Worm (Caenorhabditis elegans) whole organism, young adult: ENCODE data around the gene lex-1.
A peak's percentile ranks its signal among the peaks of the same experiment; 100 is the strongest.

Experiments used
- B0336.3 ChIP-seq: fragments of 200-800 bp; sonication (Bioruptor generic); IDR thresholded peaks from 2 replicates; pipeline ENCODE4 v1.3.6; 2022; ENCODE audit warnings: missing genetic modification characterization, missing compliant biosample characterization
- C06A6.2 ChIP-seq: fragments of 200-800 bp; sonication (Bioruptor generic); conservative IDR thresholded peaks from 2 replicates; pipeline ENCODE4 v1.3.6; 2022; ENCODE audit warnings: missing genetic modification characterization, missing compliant biosample characterization
- F37B4.10 ChIP-seq: fragments of 200-800 bp; sonication (Bioruptor generic); IDR thresholded peaks from 2 replicates; pipeline ENCODE4 v1.3.6; 2022; ENCODE audit warnings: missing genetic modification characterization, missing compliant biosample characterization
- F57C9.4 ChIP-seq: sonication (generic microtip); optimal IDR thresholded peaks from 2 replicates; lab custom pipeline; 2017; ENCODE audit warnings: mild to moderate bottlenecking, missing genetic modification characterization, missing compliant biosample characterization
- K11D2.4 ChIP-seq: fragments of 200-800 bp; sonication (Bioruptor generic); IDR thresholded peaks from 2 replicates; pipeline ENCODE4 v1.3.6; 2022; ENCODE audit warnings: missing genetic modification reagents, missing genetic modification characterization, missing compliant biosample characterization
- K12H6.12 ChIP-seq: fragments of 200-800 bp; sonication (Bioruptor generic); optimal IDR thresholded peaks from 2 replicates; lab custom pipeline; 2018; ENCODE audit warnings: mild to moderate bottlenecking, missing genetic modification characterization, missing compliant biosample characterization
- Y67H2A.10 ChIP-seq: fragments of 200-800 bp; sonication (Bioruptor generic); conservative IDR thresholded peaks from 2 replicates; pipeline ENCODE4 v1.3.6; 2022; ENCODE audit warnings: missing genetic modification reagents, missing genetic modification characterization, missing compliant biosample characterization
- bed-2 ChIP-seq: fragments of 200-800 bp; sonication (Bioruptor generic); IDR thresholded peaks from 2 replicates; pipeline ENCODE4 v1.3.6; 2022; ENCODE audit warnings: missing genetic modification reagents, missing genetic modification characterization, missing compliant biosample characterization
- cebp-2 ChIP-seq: fragments of 200-800 bp; sonication (Bioruptor generic); IDR thresholded peaks from 2 replicates; pipeline ENCODE4 v1.3.6; 2022; ENCODE audit warnings: missing genetic modification characterization, missing compliant biosample characterization
- ceh-100 ChIP-seq: fragments of 200-800 bp; sonication (Bioruptor generic); IDR thresholded peaks from 2 replicates; pipeline ENCODE4 v1.3.6; 2022; ENCODE audit warnings: missing genetic modification reagents, missing genetic modification characterization, missing compliant biosample characterization
- ceh-27 ChIP-seq: fragments of 200-800 bp; sonication (Bioruptor generic); optimal IDR thresholded peaks from 2 replicates; lab custom pipeline; 2018; ENCODE audit warnings: mild to moderate bottlenecking, missing genetic modification characterization, moderate library complexity, missing compliant biosample characterization
- ceh-58 ChIP-seq: fragments of 200-800 bp; sonication (Bioruptor generic); IDR thresholded peaks from 2 replicates; pipeline ENCODE4 v1.3.6; 2022; ENCODE audit warnings: missing genetic modification characterization, missing compliant biosample characterization
- ceh-79 ChIP-seq: sonication (generic microtip); optimal IDR thresholded peaks from 2 replicates; lab custom pipeline; 2017; ENCODE audit warnings: mild to moderate bottlenecking, missing genetic modification characterization, missing compliant biosample characterization
- ceh-91 ChIP-seq: fragments of 200-800 bp; sonication (Bioruptor generic); IDR thresholded peaks from 2 replicates; pipeline ENCODE4 v1.3.6; 2022; ENCODE audit warnings: missing genetic modification reagents, missing genetic modification characterization, missing compliant biosample characterization
- chd-7 ChIP-seq: sonication (generic microtip); optimal IDR thresholded peaks from 2 replicates; lab custom pipeline; 2016; ENCODE audit warnings: mild to moderate bottlenecking, missing genetic modification characterization, moderate library complexity, missing compliant biosample characterization
- dox-1 ChIP-seq: fragments of 200-800 bp; sonication (Bioruptor generic); IDR thresholded peaks from 2 replicates; pipeline ENCODE4 v1.3.6; 2022; ENCODE audit warnings: missing genetic modification reagents, missing genetic modification characterization, missing compliant biosample characterization
- efl-1 ChIP-seq: fragments of 150-350 bp; optimal IDR thresholded peaks from 2 replicates; lab custom pipeline; 2014; ENCODE audit warnings: missing biosample characterization, missing genetic modification reagents, missing genetic modification characterization
- egl-18 ChIP-seq: fragments of 200-800 bp; sonication (Bioruptor generic); IDR thresholded peaks from 2 replicates; pipeline ENCODE4 v1.3.6; 2022; ENCODE audit warnings: missing genetic modification reagents, missing genetic modification characterization, missing compliant biosample characterization
- ekl-4 ChIP-seq: fragments of 200-800 bp; sonication (Bioruptor generic); IDR thresholded peaks from 2 replicates; pipeline ENCODE4 v1.3.6; 2022; ENCODE audit warnings: missing genetic modification reagents, missing genetic modification characterization, missing compliant biosample characterization
- hlh-26 ChIP-seq: fragments of 200-800 bp; sonication (Bioruptor generic); conservative IDR thresholded peaks from 2 replicates; pipeline ENCODE4 v1.3.6; 2022; ENCODE audit warnings: missing genetic modification reagents, missing genetic modification characterization, missing compliant biosample characterization
- hmg-1.2 ChIP-seq: fragments of 200-800 bp; sonication (Bioruptor generic); IDR thresholded peaks from 2 replicates; pipeline ENCODE4 v1.3.6; 2022; ENCODE audit warnings: missing genetic modification reagents, missing genetic modification characterization, missing compliant biosample characterization
- lin-40 ChIP-seq: sonication (generic microtip); optimal IDR thresholded peaks from 2 replicates; lab custom pipeline; 2016; ENCODE audit warnings: missing genetic modification characterization, mild to moderate bottlenecking, missing compliant biosample characterization, missing genotype, missing genetic modification reagents
- lsy-27 ChIP-seq: sonication (generic microtip); optimal IDR thresholded peaks from 2 replicates; lab custom pipeline; 2017; ENCODE audit warnings: missing genetic modification characterization, mild to moderate bottlenecking, missing compliant biosample characterization, antibody characterized with exemption, missing genotype, borderline replicate concordance; ENCODE audit not compliant: insufficient read depth
- madf-10 ChIP-seq: sonication (generic microtip); optimal IDR thresholded peaks from 2 replicates; lab custom pipeline; 2016; ENCODE audit warnings: mild to moderate bottlenecking, missing genetic modification characterization, missing compliant biosample characterization
- madf-6 ChIP-seq: fragments of 200-800 bp; sonication (Bioruptor generic); IDR thresholded peaks from 2 replicates; pipeline ENCODE4 v1.3.6; 2022; ENCODE audit warnings: missing genetic modification reagents, missing genetic modification characterization, missing compliant biosample characterization
- madf-8 ChIP-seq: fragments of 200-800 bp; sonication (Bioruptor generic); conservative IDR thresholded peaks from 2 replicates; pipeline ENCODE4 v1.3.6; 2022; ENCODE audit warnings: missing genetic modification reagents, missing genetic modification characterization, missing compliant biosample characterization
- nfya-1 ChIP-seq: sonication (generic microtip); optimal IDR thresholded peaks from 2 replicates; lab custom pipeline; 2017; ENCODE audit warnings: antibody characterized with exemption, missing compliant biosample characterization, missing genetic modification characterization, borderline replicate concordance; ENCODE audit not compliant: insufficient read depth
- nfya-2 ChIP-seq: fragments of 200-800 bp; sonication (Bioruptor generic); IDR thresholded peaks from 2 replicates; pipeline ENCODE4 v1.3.6; 2022; ENCODE audit warnings: missing genetic modification reagents, missing genetic modification characterization, missing compliant biosample characterization
- nfyb-1 ChIP-seq: fragments of 200-800 bp; sonication (Bioruptor generic); IDR thresholded peaks from 2 replicates; pipeline ENCODE4 v1.3.6; 2022; ENCODE audit warnings: missing genetic modification reagents, missing genetic modification characterization, missing compliant biosample characterization
- nhr-80 ChIP-seq: sonication (generic microtip); optimal IDR thresholded peaks from 2 replicates; lab custom pipeline; 2016; ENCODE audit warnings: missing genetic modification characterization, missing compliant biosample characterization
- rpc-1 ChIP-seq, 2 experiments: fragments of 150-350 bp in 1 of 2; sonication (generic microtip) in 1 of 2; optimal IDR thresholded peaks; 2 replicates each; lab custom pipeline; 2014 to 2018; ENCODE audit warnings: missing biosample characterization in 1 of 2, missing genetic modification characterization in 1 of 2, missing genetic modification reagents in 1 of 2, missing genotype in 1 of 2
- snpc-1.1 ChIP-seq: sonication (generic microtip); optimal IDR thresholded peaks from 2 replicates; lab custom pipeline; 2017; ENCODE audit warnings: missing genetic modification characterization, mild to moderate bottlenecking, missing compliant biosample characterization, antibody characterized with exemption, moderate library complexity, missing genotype, missing genetic modification reagents; ENCODE audit not compliant: insufficient read depth
- snpc-1.3 ChIP-seq: sonication (generic microtip); optimal IDR thresholded peaks from 2 replicates; lab custom pipeline; 2017; ENCODE audit warnings: missing genetic modification characterization, mild to moderate bottlenecking, missing compliant biosample characterization, antibody characterized with exemption, moderate library complexity, missing genotype, missing genetic modification reagents; ENCODE audit not compliant: insufficient read depth
- unc-130 ChIP-seq: sonication (generic microtip); optimal IDR thresholded peaks from 2 replicates; lab custom pipeline; 2016; ENCODE audit warnings: missing genetic modification reagents, missing genetic modification characterization, missing compliant biosample characterization
- xnd-1 ChIP-seq: sonication (generic microtip); optimal IDR thresholded peaks from 2 replicates; lab custom pipeline; 2016; ENCODE audit warnings: missing genotype, missing genetic modification reagents, missing genetic modification characterization, missing compliant biosample characterization
- zfh-2 ChIP-seq: fragments of 200-800 bp; sonication (Bioruptor generic); conservative IDR thresholded peaks from 2 replicates; pipeline ENCODE4 v1.3.6; 2022; ENCODE audit warnings: missing genetic modification reagents, missing genetic modification characterization, missing compliant biosample characterization
- ztf-22 ChIP-seq: fragments of 200-800 bp; sonication (Bioruptor generic); optimal IDR thresholded peaks from 2 replicates; lab custom pipeline; 2018; ENCODE audit warnings: mild to moderate bottlenecking, missing genetic modification characterization, moderate library complexity, missing compliant biosample characterization
- ztf-26 ChIP-seq: sonication (generic microtip); optimal IDR thresholded peaks from 2 replicates; lab custom pipeline; 2017; ENCODE audit warnings: missing genetic modification characterization, missing compliant biosample characterization

Gene lex-1

DNA sequence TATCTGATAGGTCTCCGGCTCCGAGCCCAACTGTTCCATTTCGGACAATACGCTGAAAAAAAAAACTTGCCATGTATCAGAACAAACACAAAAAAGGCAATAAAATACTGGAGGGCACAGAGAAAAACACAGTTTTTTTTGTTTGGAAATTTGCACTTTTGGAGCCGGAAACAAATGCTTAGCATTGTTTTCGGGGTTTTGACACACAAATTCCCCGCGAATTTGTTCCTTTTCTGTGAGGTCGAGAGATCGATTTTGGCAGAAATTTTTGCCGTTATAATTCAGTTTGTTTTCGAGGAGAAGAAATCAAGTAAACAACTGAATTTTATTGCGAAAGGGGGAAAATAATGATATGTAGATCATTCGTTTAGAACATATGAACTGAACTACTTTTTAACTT is 22.7 kb upstream of the lex-1 start, which contains the start of gene K08E4.2:
Gene K08E4.2, minus strand, starts transcription at position 54 of the 400 bp plus-strand sequence.
- TF ChIP-seq ceh-79 (no peak), madf-8 (GFP tag; lab: Robert Waterston, UW) (0 out of 2 replicates have a peak, but pooled peaks have one; percentile 18), C06A6.2 (GFP tag; lab: Robert Waterston, UW) (no peak), madf-6 (peak; percentile 57; the same call in 1 of the 2 replicates), nfyb-1 (no peak), efl-1 (peak; percentile 58), xnd-1 (tag; lab: Kevin White, UChicago) (peak; percentile 28), ceh-91 (GFP tag; lab: Robert Waterston, UW) (0 out of 2 replicates have a peak, but pooled peaks have one; percentile 8), madf-10 (tag; lab: Kevin White, UChicago) (no peak), ceh-58 (no peak)

DNA sequence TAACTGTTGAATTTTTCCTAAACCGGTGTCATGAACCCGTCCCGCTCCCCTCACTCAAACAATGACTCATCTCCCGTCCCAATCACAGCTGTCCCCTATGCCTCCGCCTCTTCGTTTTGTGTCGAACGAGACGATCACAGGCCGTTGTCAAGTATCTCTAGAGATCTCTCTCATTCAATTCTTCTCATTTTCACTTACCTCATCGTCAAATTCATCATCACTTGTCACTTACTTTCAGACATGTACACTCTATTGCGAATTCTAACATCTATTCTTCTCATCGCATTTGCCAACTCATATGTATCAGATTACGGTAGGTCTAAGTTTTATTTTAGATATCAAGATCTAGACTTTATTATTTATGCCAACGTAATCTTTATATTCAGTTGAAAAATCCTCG is 21.8 kb upstream of the lex-1 start, which contains the start of gene K08E4.3:
Gene K08E4.3, plus strand, starts transcription at position 235 of the 400 bp plus-strand sequence.
- TF ChIP-seq rpc-1 (optimal IDR thresholded peaks at IDR 0.05; lab: Kevin White, UChicago), result no peak
- no peak for TF ChIP-seq rpc-1 (tag; optimal IDR thresholded peaks at IDR 0.05; lab: Kevin White, UChicago)
- no peak for TF ChIP-seq hlh-26 (GFP tag; lab: Robert Waterston, UW)
- TF ChIP-seq ekl-4 (GFP tag; lab: Robert Waterston, UW), result no peak
- no peak for TF ChIP-seq lsy-27 (tag; lab: Kevin White, UChicago)
- TF ChIP-seq egl-18 (GFP tag; lab: Robert Waterston, UW), result no peak
- no peak for TF ChIP-seq unc-130
- no peak for TF ChIP-seq K11D2.4 (GFP tag; lab: Robert Waterston, UW)
- no peak for TF ChIP-seq ztf-22 (GFP tag; lab: Kevin White, UChicago)
- TF ChIP-seq cebp-2 (GFP tag; lab: Robert Waterston, UW), result no peak
- TF ChIP-seq F37B4.10 (GFP tag; lab: Robert Waterston, UW), result no peak
- no peak for TF ChIP-seq chd-7 (tag; lab: Kevin White, UChicago)
- no peak for TF ChIP-seq snpc-1.1
- TF ChIP-seq ceh-100 (GFP tag; lab: Robert Waterston, UW), result no peak
- TF ChIP-seq dox-1 (GFP tag; lab: Robert Waterston, UW), result no peak
- TF ChIP-seq lin-40 (tag; lab: Kevin White, UChicago), result no peak

DNA sequence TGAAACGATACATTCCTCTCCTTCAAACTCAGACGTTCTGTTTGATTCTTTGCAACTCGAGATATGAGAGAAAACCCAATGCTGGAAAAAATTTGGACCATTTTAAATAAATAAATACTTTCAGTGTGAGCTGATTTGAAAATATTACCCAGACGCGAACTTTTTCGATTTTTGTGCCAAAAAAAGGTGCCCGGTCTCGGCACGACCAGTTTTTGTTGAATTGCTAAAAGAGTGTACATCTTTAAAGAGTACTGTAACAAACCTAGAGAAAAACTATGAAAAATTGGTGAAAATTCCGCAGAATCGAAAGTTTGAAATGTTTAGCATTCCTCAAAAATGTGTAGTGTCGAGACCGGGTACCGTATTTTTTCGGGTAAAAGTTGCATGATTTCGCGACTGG is 18.0 kb upstream of the lex-1 start, which contains the start of gene K08E4.8:
Gene K08E4.8, minus strand, starts transcription at position 101 of the 400 bp plus-strand sequence.
- no peak for TF ChIP-seq zfh-2 (GFP tag; lab: Robert Waterston, UW)
- TF ChIP-seq snpc-1.3 (tag; lab: Kevin White, UChicago), result no peak
- TF ChIP-seq nfya-1 (tag; lab: Kevin White, UChicago), result no peak
- TF ChIP-seq hmg-1.2 (GFP tag; lab: Robert Waterston, UW), result no peak
- TF ChIP-seq ceh-27, result no peak
- TF ChIP-seq B0336.3, result no peak
- TF ChIP-seq K12H6.12 (tag; lab: Kevin White, UChicago), result no peak
- no peak for TF ChIP-seq Y67H2A.10 (GFP tag; lab: Robert Waterston, UW)
- no peak for TF ChIP-seq ztf-26 (tag; lab: Kevin White, UChicago)
- no peak for TF ChIP-seq nhr-80 (tag; lab: Kevin White, UChicago)
- TF ChIP-seq ekl-4 (GFP tag; lab: Robert Waterston, UW), result no peak
- TF ChIP-seq lin-40 (tag; lab: Kevin White, UChicago), result no peak
- no peak for TF ChIP-seq F57C9.4 (tag; lab: Kevin White, UChicago)
- TF ChIP-seq bed-2 (GFP tag; lab: Robert Waterston, UW), result no peak
- no peak for TF ChIP-seq nfya-2
